Worm (Caenorhabditis elegans): Measurements from ENCODE around the gene C30A5.10.

Gene C30A5.10

ce11 chrIII:8226178-8226577, 16.5 kb upstream of the C30A5.10 start, which contains the start of gene rfs-1:
rfs-1 (plus strand) TSS chrIII:8226478.
- TF ChIP-seq egl-27 (tag; optimal IDR thresholded peaks at IDR 0.05) = no peak
- no peak for TF ChIP-seq ama-1 (optimal IDR thresholded peaks at IDR 0.05)
- no peak for TF ChIP-seq ZK546.5 (tag; optimal IDR thresholded peaks at IDR 0.05)
- TF ChIP-seq mbf-1 (tag; optimal IDR thresholded peaks at IDR 0.05) = no peak

- no peak for TF ChIP-seq lin-11 (tag; optimal IDR thresholded peaks at IDR 0.05)
- peak in 1 of 2 experiments; percentile 32 for TF ChIP-seq lsy-2 (tag; optimal IDR thresholded peaks at IDR 0.05)
- TF ChIP-seq unc-55 (GFP tag; optimal IDR thresholded peaks at IDR 0.05) = peak; percentile 32
Measured at ce11 chrIII:8224769-8225168, 15.1 kb upstream of the C30A5.10 start, which contains the start of gene mob-4. mob-4 (plus strand) TSS chrIII:8225097.

- TF ChIP-seq nhr-21 (tag; optimal IDR thresholded peaks at IDR 0.05) (no peak), nhr-129 (tag; optimal IDR thresholded peaks at IDR 0.05) (no peak), lsy-2 (tag; optimal IDR thresholded peaks at IDR 0.05) (no peak), mab-5 (tag; optimal IDR thresholded peaks at IDR 0.05) (no peak), unc-55 (GFP tag; optimal IDR thresholded peaks at IDR 0.05) (no peak), snpc-4 (tag; optimal IDR thresholded peaks at IDR 0.05) (no peak), peb-1 (tag; optimal IDR thresholded peaks at IDR 0.05) (no peak), nhr-12 (tag; optimal IDR thresholded peaks at IDR 0.05) (no peak), sma-3 (GFP tag; optimal IDR thresholded peaks at IDR 0.05) (no peak), nhr-6 (tag; optimal IDR thresholded peaks at IDR 0.05) (no peak), ztf-11 (tag; optimal IDR thresholded peaks at IDR 0.05) (no peak), nhr-25 (tag; optimal IDR thresholded peaks at IDR 0.05) (no peak), nhr-10 (tag; optimal IDR thresholded peaks at IDR 0.05) (no peak), C34F6.9 (tag; optimal IDR thresholded peaks at IDR 0.05) (no peak), elt-1 (tag; optimal IDR thresholded peaks at IDR 0.05) (no peak), elt-3 (tag; optimal IDR thresholded peaks at IDR 0.05) (no peak), nhr-11 (tag; optimal IDR thresholded peaks at IDR 0.05) (no peak), skn-1 (tag; optimal IDR thresholded peaks at IDR 0.05) (no peak), ama-1 (optimal IDR thresholded peaks at IDR 0.05) (no peak)
Measured at ce11 chrIII:8220081-8220480, 10.4 kb upstream of the C30A5.10 start.

ce11 chrIII:8217919-8218318, 8.2 kb upstream of the C30A5.10 start, which contains the start of gene C30A5.16:
C30A5.16 (plus strand) TSS chrIII:8218219.
- TF ChIP-seq ceh-16 (tag; optimal IDR thresholded peaks at IDR 0.05) (no peak), ztf-11 (tag; optimal IDR thresholded peaks at IDR 0.05) (no peak), nhr-6 (tag; optimal IDR thresholded peaks at IDR 0.05) (no peak), unc-39 (tag; optimal IDR thresholded peaks at IDR 0.05) (no peak), zag-1 (tag; optimal IDR thresholded peaks at IDR 0.05) (no peak), unc-62 (GFP tag; optimal IDR thresholded peaks at IDR 0.05) (no peak), ZK546.5 (tag; optimal IDR thresholded peaks at IDR 0.05) (no peak), lin-13 (GFP tag; optimal IDR thresholded peaks at IDR 0.05) (no peak), R02D3.7 (tag; optimal IDR thresholded peaks at IDR 0.05) (no peak), mbf-1 (tag; optimal IDR thresholded peaks at IDR 0.05) (no peak), mdl-1 (tag; optimal IDR thresholded peaks at IDR 0.05) (no peak), C34F6.9 (tag; optimal IDR thresholded peaks at IDR 0.05) (no peak), dmd-4 (tag; optimal IDR thresholded peaks at IDR 0.05) (no peak), ztf-4 (tag; optimal IDR thresholded peaks at IDR 0.05) (no peak), nhr-77 (tag; optimal IDR thresholded peaks at IDR 0.05) (no peak), ama-1 (optimal IDR thresholded peaks at IDR 0.05) (no peak), sma-9 (GFP tag; optimal IDR thresholded peaks at IDR 0.05) (no peak), sma-9 (tag; optimal IDR thresholded peaks at IDR 0.05) (no peak), mab-5 (tag; optimal IDR thresholded peaks at IDR 0.05) (no peak), aly-2 (tag; optimal IDR thresholded peaks at IDR 0.05) (no peak)

- TF ChIP-seq ceh-82 (tag; optimal IDR thresholded peaks at IDR 0.05) = no peak
- TF ChIP-seq ztf-4 (tag; optimal IDR thresholded peaks at IDR 0.05) = no peak
- peak; percentile 4 for TF ChIP-seq unc-55 (GFP tag; optimal IDR thresholded peaks at IDR 0.05)
Measured at ce11 chrIII:8216224-8216623, 6.5 kb upstream of the C30A5.10 start, which contains the start of gene unc-86. unc-86 (minus strand) TSS chrIII:8216336.
